Worm (Caenorhabditis elegans) whole organism, young adult: ENCODE results near the gene polk-1.

Experiments used
- F37B4.10 ChIP-seq: fragments of 200-800 bp; sonication (Bioruptor generic); IDR thresholded peaks from 2 replicates; pipeline ENCODE4 v1.3.6; 2022; ENCODE audit warnings: missing genetic modification characterization, missing compliant biosample characterization
- ZK185.1 ChIP-seq: sonication (generic microtip); optimal IDR thresholded peaks from 2 replicates; lab custom pipeline; 2016; ENCODE audit warnings: mild to moderate bottlenecking, missing genetic modification characterization, missing compliant biosample characterization; ENCODE audit not compliant: poor library complexity, severe bottlenecking
- ama-1 ChIP-seq, 3 experiments: fragments of 150-350 bp in 1 of 3; sonication (generic microtip) in 2 of 3; optimal IDR thresholded peaks; 2 replicates each; lab custom pipeline; 2014 to 2018; ENCODE audit warnings: missing biosample characterization in 2 of 3, missing genetic modification characterization in 2 of 3, missing genetic modification reagents in 2 of 3
- unc-130 ChIP-seq: sonication (generic microtip); optimal IDR thresholded peaks from 2 replicates; lab custom pipeline; 2016; ENCODE audit warnings: missing genetic modification reagents, missing genetic modification characterization, missing compliant biosample characterization
- unc-62 ChIP-seq: fragments of 150-350 bp; optimal IDR thresholded peaks from 2 replicates; lab custom pipeline; 2014; ENCODE audit warnings: missing biosample characterization, missing genetic modification reagents, missing genetic modification characterization
- zim-3 ChIP-seq: sonication (generic microtip); optimal IDR thresholded peaks from 2 replicates; lab custom pipeline; 2017; ENCODE audit warnings: mild to moderate bottlenecking, missing genetic modification characterization, moderate library complexity, missing compliant biosample characterization

ce11 chrIII:8668717-8669116 lies 40.3 kb upstream of the polk-1 start:
- TF ChIP-seq ama-1 (optimal IDR thresholded peaks at IDR 0.05; lab: Kevin White, UChicago) (no peak), ama-1 (GFP tag; optimal IDR thresholded peaks at IDR 0.05; lab: Kevin White, UChicago) (no peak), F37B4.10 (GFP tag; lab: Robert Waterston, UW) (no peak), unc-130 (GFP tag; lab: Kevin White, UChicago) (no peak), ZK185.1 (tag; lab: Kevin White, UChicago) (no peak), unc-62 (no peak), zim-3 (tag; lab: Kevin White, UChicago) (no peak)
